Worm (Caenorhabditis elegans) whole organism, L1 larva: Measurements from ENCODE around the gene pgl-2.

Experiments used
- C04F5.9 ChIP-seq: sonication (generic microtip); optimal IDR thresholded peaks from 2 replicates; lab custom pipeline; 2016; ENCODE audit warnings: missing genetic modification characterization, missing compliant biosample characterization
- C16A3.4 ChIP-seq: fragments of 150-350 bp; optimal IDR thresholded peaks from 2 replicates; lab custom pipeline; 2014; ENCODE audit warnings: missing biosample characterization, missing genetic modification characterization
- C34B4.2 ChIP-seq: sonication (generic microtip); optimal IDR thresholded peaks from 2 replicates; lab custom pipeline; 2017; ENCODE audit warnings: mild to moderate bottlenecking, missing genetic modification characterization, missing compliant biosample characterization
- F16B12.6 ChIP-seq: fragments of 150-350 bp; optimal IDR thresholded peaks from 2 replicates; lab custom pipeline; 2014; ENCODE audit warnings: missing biosample characterization, missing genetic modification characterization
- Y116A8C.19 ChIP-seq: sonication (generic microtip); optimal IDR thresholded peaks from 2 replicates; lab custom pipeline; 2016; ENCODE audit warnings: missing compliant biosample characterization, missing genetic modification characterization, borderline replicate concordance
- blmp-1 ChIP-seq: fragments of 150-350 bp; optimal IDR thresholded peaks from 2 replicates; lab custom pipeline; 2014; ENCODE audit warnings: missing biosample characterization, missing genetic modification characterization
- ceh-8 ChIP-seq: fragments of 200-800 bp; sonication (Bioruptor generic); optimal IDR thresholded peaks from 2 replicates; lab custom pipeline; 2018; ENCODE audit warnings: mild to moderate bottlenecking, missing genetic modification characterization, moderate library complexity, missing compliant biosample characterization
- ceh-88 ChIP-seq: fragments of 200-800 bp; sonication (Bioruptor generic); IDR thresholded peaks from 2 replicates; pipeline ENCODE4 v1.3.6; 2022; ENCODE audit warnings: missing genetic modification characterization, missing compliant biosample characterization
- ceh-90 ChIP-seq: sonication (generic microtip); optimal IDR thresholded peaks from 2 replicates; lab custom pipeline; 2016; ENCODE audit warnings: missing genetic modification characterization, missing compliant biosample characterization
- ces-1 ChIP-seq: fragments of 150-350 bp; optimal IDR thresholded peaks from 2 replicates; lab custom pipeline; 2014; ENCODE audit warnings: missing biosample characterization, missing genetic modification reagents, missing genetic modification characterization
- dpl-1 ChIP-seq, 3 experiments: fragments of 150-350 bp in 2 of 3; sonication (generic microtip) in 1 of 3; optimal IDR thresholded peaks; 2 replicates each; lab custom pipeline; 2014 to 2017; ENCODE audit warnings: missing biosample characterization in 3 of 3, missing genetic modification characterization in 3 of 3, missing genetic modification reagents in 3 of 3
- dsc-1 ChIP-seq: sonication (generic microtip); optimal IDR thresholded peaks from 2 replicates; lab custom pipeline; 2016; ENCODE audit warnings: mild to moderate bottlenecking, missing genetic modification characterization, missing compliant biosample characterization
- efl-1 ChIP-seq, 4 experiments: fragments of 150-350 bp; optimal IDR thresholded peaks in 3 of 4; peaks in 1 of 4; 1 replicate in 1 of 4; 2 replicates in 3 of 4; lab custom pipeline; 2014; ENCODE audit warnings: missing biosample characterization in 2 of 4, missing genetic modification characterization in 2 of 4, missing genetic modification reagents in 2 of 4
- egl-13 ChIP-seq: sonication (generic microtip); optimal IDR thresholded peaks from 2 replicates; lab custom pipeline; 2016; ENCODE audit warnings: missing genotype, missing genetic modification reagents, missing genetic modification characterization, missing compliant biosample characterization
- egl-27 ChIP-seq, 2 experiments: fragments of 150-350 bp in 1 of 2; sonication (generic microtip); optimal IDR thresholded peaks; 3 replicates each; lab custom pipeline; 2017 to 2018; ENCODE audit warnings: missing biosample characterization in 2 of 2, missing genetic modification characterization in 2 of 2, missing genetic modification reagents in 2 of 2
- elt-2 ChIP-seq: sonication (generic microtip); optimal IDR thresholded peaks from 2 replicates; lab custom pipeline; 2016; ENCODE audit warnings: missing genetic modification characterization, mild to moderate bottlenecking, inconsistent platforms, missing compliant biosample characterization, missing genetic modification reagents
- elt-3 ChIP-seq, 6 experiments: fragments of 150-350 bp in 1 of 6; sonication (generic microtip); optimal IDR thresholded peaks; 2 replicates each; lab custom pipeline; 2017 to 2018; ENCODE audit warnings: missing biosample characterization in 6 of 6, missing genetic modification characterization in 6 of 6, inconsistent platforms in 1 of 6
- fkh-10 ChIP-seq: sonication (generic microtip); optimal IDR thresholded peaks from 2 replicates; lab custom pipeline; 2017; ENCODE audit warnings: missing biosample characterization, missing genetic modification reagents, missing genetic modification characterization
- fkh-4 ChIP-seq: sonication (generic microtip); optimal IDR thresholded peaks from 2 replicates; lab custom pipeline; 2016; ENCODE audit warnings: missing compliant biosample characterization, missing genetic modification characterization, borderline replicate concordance
- grh-1 ChIP-seq: fragments of 200-800 bp; sonication (Bioruptor generic); IDR thresholded peaks from 2 replicates; pipeline ENCODE4 v1.3.6; 2022; ENCODE audit warnings: missing genetic modification reagents, missing genetic modification characterization, missing compliant biosample characterization
- hlh-4 ChIP-seq: sonication (generic microtip); optimal IDR thresholded peaks from 2 replicates; lab custom pipeline; 2016; ENCODE audit warnings: mild to moderate bottlenecking, missing genetic modification characterization, missing compliant biosample characterization
- isw-1 ChIP-seq: fragments of 200-800 bp; sonication (Bioruptor generic); IDR thresholded peaks from 2 replicates; pipeline ENCODE4 v1.3.6; 2022; ENCODE audit warnings: missing genetic modification characterization, missing compliant biosample characterization
- lin-13 ChIP-seq: fragments of 150-350 bp; optimal IDR thresholded peaks from 2 replicates; lab custom pipeline; 2014; ENCODE audit warnings: missing biosample characterization, missing genetic modification reagents, missing genetic modification characterization
- lin-35 ChIP-seq, 2 experiments: fragments of 150-350 bp; optimal IDR thresholded peaks; 2 replicates each; lab custom pipeline; 2014; ENCODE audit warnings: missing biosample characterization in 2 of 2, missing genetic modification characterization in 2 of 2, missing genetic modification reagents in 2 of 2
- lir-3 ChIP-seq: sonication (generic microtip); optimal IDR thresholded peaks from 2 replicates; lab custom pipeline; 2016; ENCODE audit warnings: mild to moderate bottlenecking, missing genetic modification characterization, moderate library complexity, missing compliant biosample characterization; ENCODE audit not compliant: poor library complexity
- lsy-2 ChIP-seq, 2 experiments: fragments of 150-350 bp; optimal IDR thresholded peaks; 2 replicates each; lab custom pipeline; 2014; ENCODE audit warnings: missing biosample characterization in 2 of 2, missing genetic modification characterization in 2 of 2
- mdl-1 ChIP-seq, 2 experiments: fragments of 150-350 bp; optimal IDR thresholded peaks; 2 replicates each; lab custom pipeline; 2014 to 2017; ENCODE audit warnings: missing biosample characterization in 2 of 2, missing genetic modification characterization in 2 of 2, inconsistent platforms in 1 of 2
- mef-2 ChIP-seq: fragments of 150-350 bp; optimal IDR thresholded peaks from 2 replicates; lab custom pipeline; 2014; ENCODE audit warnings: missing biosample characterization, missing genetic modification characterization
- mep-1 ChIP-seq: fragments of 150-350 bp; optimal IDR thresholded peaks from 2 replicates; lab custom pipeline; 2014; ENCODE audit warnings: missing biosample characterization, missing genetic modification characterization
- nhr-11 ChIP-seq: fragments of 150-350 bp; optimal IDR thresholded peaks from 2 replicates; lab custom pipeline; 2014; ENCODE audit warnings: missing biosample characterization, missing genetic modification characterization
- nhr-19 ChIP-seq: fragments of 200-800 bp; sonication (Bioruptor generic); conservative IDR thresholded peaks from 2 replicates; pipeline ENCODE4 v1.3.6; 2022; ENCODE audit warnings: missing genetic modification characterization, missing compliant biosample characterization
- nhr-20 ChIP-seq: sonication (generic microtip); optimal IDR thresholded peaks from 2 replicates; lab custom pipeline; 2016; ENCODE audit warnings: mild to moderate bottlenecking, missing genetic modification characterization, missing compliant biosample characterization
- nhr-237 ChIP-seq: fragments of 150-350 bp; optimal IDR thresholded peaks from 2 replicates; lab custom pipeline; 2014; ENCODE audit warnings: missing biosample characterization, missing genetic modification characterization
- nhr-47 ChIP-seq: sonication (generic microtip); optimal IDR thresholded peaks from 2 replicates; lab custom pipeline; 2016; ENCODE audit warnings: mild to moderate bottlenecking, missing genetic modification characterization, moderate library complexity, missing compliant biosample characterization
- nhr-77 ChIP-seq: fragments of 150-350 bp; optimal IDR thresholded peaks from 2 replicates; lab custom pipeline; 2014; ENCODE audit warnings: missing biosample characterization, missing genetic modification characterization
- nhr-84 ChIP-seq: sonication (generic microtip); optimal IDR thresholded peaks from 2 replicates; lab custom pipeline; 2017; ENCODE audit warnings: missing biosample characterization, missing genetic modification characterization
- nhr-85 ChIP-seq: sonication (generic microtip); peaks from one replicate; lab custom pipeline; 2016; ENCODE audit warnings: missing genetic modification characterization, inconsistent platforms, missing compliant biosample characterization
- nhr-90 ChIP-seq: sonication (generic microtip); optimal IDR thresholded peaks from 2 replicates; lab custom pipeline; 2016; ENCODE audit warnings: mild to moderate bottlenecking, missing genetic modification characterization, missing compliant biosample characterization; ENCODE audit not compliant: poor library complexity
- pqm-1 ChIP-seq: sonication (generic microtip); optimal IDR thresholded peaks from 3 replicates; lab custom pipeline; 2017; ENCODE audit warnings: missing biosample characterization, missing genetic modification characterization
- rnt-1 ChIP-seq: sonication (generic microtip); optimal IDR thresholded peaks from 2 replicates; lab custom pipeline; 2016; ENCODE audit warnings: mild to moderate bottlenecking, missing genetic modification characterization, moderate library complexity, missing compliant biosample characterization
- skn-1 ChIP-seq: fragments of 150-350 bp; optimal IDR thresholded peaks from 2 replicates; lab custom pipeline; 2014; ENCODE audit warnings: missing biosample characterization, missing genetic modification characterization
- sox-4 ChIP-seq: sonication (generic microtip); optimal IDR thresholded peaks from 2 replicates; lab custom pipeline; 2016; ENCODE audit warnings: missing genetic modification characterization, missing compliant biosample characterization
- swsn-7 ChIP-seq: sonication (generic microtip); optimal IDR thresholded peaks from 2 replicates; lab custom pipeline; 2016; ENCODE audit warnings: missing genetic modification characterization, missing compliant biosample characterization
- tlp-1 ChIP-seq: fragments of 150-350 bp; optimal IDR thresholded peaks from 2 replicates; lab custom pipeline; 2014; ENCODE audit warnings: missing biosample characterization, missing genetic modification characterization
- unc-130 ChIP-seq: fragments of 150-350 bp; optimal IDR thresholded peaks from 2 replicates; lab custom pipeline; 2017; ENCODE audit warnings: missing biosample characterization, missing genetic modification characterization, inconsistent platforms
- unc-62 ChIP-seq: fragments of 150-350 bp; optimal IDR thresholded peaks from 2 replicates; lab custom pipeline; 2014; ENCODE audit warnings: missing biosample characterization, missing genetic modification reagents, missing genetic modification characterization
- unc-98 ChIP-seq: fragments of 200-800 bp; sonication (Bioruptor generic); IDR thresholded peaks from 2 replicates; pipeline ENCODE4 v1.3.6; 2022; ENCODE audit warnings: missing genetic modification characterization, missing compliant biosample characterization
- zag-1 ChIP-seq: fragments of 150-350 bp; optimal IDR thresholded peaks from 2 replicates; lab custom pipeline; 2014; ENCODE audit warnings: missing biosample characterization, missing genetic modification characterization

The pgl-2 gene

ce11 chrIII:8653875-8654386, 21.3 kb downstream of the pgl-2 start, which contains the start of gene F22B7.9 (continued):
- no peak for TF ChIP-seq C04F5.9 (tag; lab: Kevin White, UChicago)
- TF ChIP-seq ceh-8, result no peak
- TF ChIP-seq ceh-90, result no peak
- 0 out of 2 replicates have a peak, but pooled peaks have one; percentile 12 for TF ChIP-seq ceh-88 (GFP tag; lab: Robert Waterston, UW)
- TF ChIP-seq fkh-10 (GFP tag; lab: Kevin White, UChicago), result no peak
- peak; percentile 71 for TF ChIP-seq nhr-20
- peak in 1 of 2 experiments; percentile 18 for TF ChIP-seq lsy-2 (tag; optimal IDR thresholded peaks at IDR 0.05; lab: Kevin White, UChicago)
- TF ChIP-seq mef-2 (tag; lab: Kevin White, UChicago), result no peak
- peak; percentile 20 for TF ChIP-seq nhr-90 (tag; lab: Kevin White, UChicago)
- TF ChIP-seq elt-2, result peak; percentile 54
- no peak for TF ChIP-seq swsn-7 (tag; lab: Kevin White, UChicago)
- peak; percentile 42 for TF ChIP-seq nhr-19 (GFP tag; lab: Robert Waterston, UW)
- no peak for TF ChIP-seq isw-1
- TF ChIP-seq zag-1 (tag; lab: Kevin White, UChicago), result no peak

- TF ChIP-seq egl-27 (tag; optimal IDR thresholded peaks at IDR 0.05; lab: Kevin White, UChicago) (no peak), unc-98 (GFP tag; lab: Robert Waterston, UW) (no peak), ces-1 (GFP tag; lab: Kevin White, UChicago) (no peak), blmp-1 (tag; lab: Kevin White, UChicago) (no peak), nhr-20 (no peak), F16B12.6 (tag; lab: Kevin White, UChicago) (no peak), skn-1 (no peak), C34B4.2 (tag; lab: Kevin White, UChicago) (no peak), unc-130 (no peak), grh-1 (GFP tag; lab: Robert Waterston, UW) (no peak), nhr-19 (GFP tag; lab: Robert Waterston, UW) (no peak), nhr-84 (tag; lab: Kevin White, UChicago) (no peak), nhr-85 (tag; lab: Kevin White, UChicago) (no peak), dsc-1 (tag; lab: Kevin White, UChicago) (no peak)
Measured at ce11 chrIII:8653457-8653856, 21.8 kb downstream of the pgl-2 start.

ce11 chrIII:8652922-8653321, 22.3 kb downstream of the pgl-2 start:
- TF ChIP-seq nhr-237 (tag; lab: Kevin White, UChicago) (no peak), grh-1 (GFP tag; lab: Robert Waterston, UW) (no peak; the same call in 1 of the 2 replicates), lin-35 (GFP tag; optimal IDR thresholded peaks at IDR 0.05; lab: Kevin White, UChicago) (peak; percentile 27 to 62), mdl-1 (tag; optimal IDR thresholded peaks at IDR 0.05; lab: Kevin White, UChicago) (peak in 1 of 2 experiments; percentile 4), hlh-4 (tag; lab: Kevin White, UChicago) (no peak), nhr-84 (tag; lab: Kevin White, UChicago) (no peak), tlp-1 (tag; lab: Kevin White, UChicago) (no peak), egl-13 (no peak), swsn-7 (tag; lab: Kevin White, UChicago) (peak; percentile 31), unc-62 (GFP tag; lab: Kevin White, UChicago) (no peak), C04F5.9 (tag; lab: Kevin White, UChicago) (no peak), nhr-11 (tag; lab: Kevin White, UChicago) (no peak), elt-3 (tag; optimal IDR thresholded peaks at IDR 0.05; lab: Kevin White, UChicago) (no peak), nhr-47 (tag; lab: Kevin White, UChicago) (peak; percentile 38), rnt-1 (tag; lab: Kevin White, UChicago) (peak; percentile 42), dpl-1 (GFP tag; optimal IDR thresholded peaks at IDR 0.05; lab: Kevin White, UChicago) (peak in 2 of 3 experiments; percentile 12 to 23), efl-1 (optimal IDR thresholded peaks at IDR 0.05; lab: Kevin White, UChicago) (peak; percentile 14 to 38), efl-1 (GFP tag; optimal IDR thresholded peaks at IDR 0.05 in 1 of 2; lab: Kevin White, UChicago) (peak; percentile 7 to 8), lsy-2 (tag; optimal IDR thresholded peaks at IDR 0.05; lab: Kevin White, UChicago) (peak; percentile 23 to 45), lin-13 (GFP tag; lab: Kevin White, UChicago) (peak; percentile 12), lir-3 (tag; lab: Kevin White, UChicago) (no peak), C16A3.4 (tag; lab: Kevin White, UChicago) (peak; percentile 23), fkh-4 (tag; lab: Kevin White, UChicago) (no peak), Y116A8C.19 (tag; lab: Kevin White, UChicago) (no peak), mep-1 (tag; lab: Kevin White, UChicago) (no peak), nhr-77 (tag; lab: Kevin White, UChicago) (no peak), unc-98 (GFP tag; lab: Robert Waterston, UW) (no peak), sox-4 (tag; lab: Kevin White, UChicago) (no peak), pqm-1 (tag; lab: Kevin White, UChicago) (no peak), C34B4.2 (tag; lab: Kevin White, UChicago) (no peak)
